Worm (Caenorhabditis elegans): ENCODE measurements around the gene T07A9.14.

Gene T07A9.14

DNA sequence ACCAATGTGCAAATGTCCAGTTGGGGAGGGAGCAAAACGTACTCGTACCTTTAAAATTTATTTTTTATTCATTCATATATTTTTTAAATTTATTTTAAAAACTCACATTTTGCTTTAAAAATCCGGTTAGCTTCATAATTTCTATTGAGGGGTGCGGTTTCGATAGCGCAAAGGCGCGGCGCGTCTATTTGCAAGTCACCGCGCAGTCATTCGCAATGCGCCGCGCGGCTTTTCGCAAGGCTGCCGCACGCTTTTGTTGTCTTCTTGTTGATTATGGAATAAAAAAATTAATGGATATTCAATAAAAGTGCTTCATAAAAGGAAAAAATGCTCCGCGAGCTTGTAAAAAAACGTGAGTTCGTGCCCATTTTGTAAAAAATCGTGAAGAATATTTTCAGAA is 3.8 kb downstream of the T07A9.14 start, which contains the start of the genes ears-2 and uncp-18:
TSS of gene ears-2 (minus strand) at position 190 of the 400 bp plus-strand sequence.
TSS of gene uncp-18 (plus strand) at position 282 of the 400 bp plus-strand sequence.
- TF ChIP-seq lin-39 (tag; optimal IDR thresholded peaks at IDR 0.05) (no peak), pha-4 (GFP tag; IDR thresholded peaks at IDR 0.05) (peak; percentile 90), pha-4 (tag; optimal IDR thresholded peaks at IDR 0.05) (no peak), dmd-9 (GFP tag; IDR thresholded peaks at IDR 0.05) (peak; percentile 87), ceh-44 (GFP tag; IDR thresholded peaks at IDR 0.05) (peak; percentile 89), aly-2 (tag; optimal IDR thresholded peaks at IDR 0.05) (peak; percentile 54), lsy-2 (tag; optimal IDR thresholded peaks at IDR 0.05) (peak; percentile 84 to 95), spr-3 (GFP tag; optimal IDR thresholded peaks at IDR 0.05) (peak; percentile 81), gei-8 (GFP tag; optimal IDR thresholded peaks at IDR 0.05) (peak; percentile 56), hlh-11 (tag; optimal IDR thresholded peaks at IDR 0.05) (peak; percentile 83), nhr-25 (tag; optimal IDR thresholded peaks at IDR 0.05; ENCODE audit: borderline replicate concordance, insufficient read depth) (peak; percentile 69), nhr-11 (tag; optimal IDR thresholded peaks at IDR 0.05) (no peak), tra-1 (GFP tag; IDR thresholded peaks at IDR 0.05) (peak; percentile 74; the same call in 1 of the 2 replicates), zip-2 (tag; optimal IDR thresholded peaks at IDR 0.05) (peak; percentile 38), unc-39 (tag; optimal IDR thresholded peaks at IDR 0.05) (no peak), mxl-3 (GFP tag; optimal IDR thresholded peaks at IDR 0.05) (peak; percentile 84), nhr-237 (tag; optimal IDR thresholded peaks at IDR 0.05) (no peak), arid-1 (GFP tag; conservative IDR thresholded peaks at IDR 0.05) (peak; percentile 96), skn-1 (tag; optimal IDR thresholded peaks at IDR 0.05) (no peak), lin-1 (GFP tag; IDR thresholded peaks at IDR 0.05) (peak; percentile 79), F49E8.2 (tag; optimal IDR thresholded peaks at IDR 0.05; ENCODE audit: borderline replicate concordance) (peak; percentile 55), egl-43 (GFP tag; IDR thresholded peaks at IDR 0.05) (peak; percentile 88), unc-130 (GFP tag; optimal IDR thresholded peaks at IDR 0.05) (peak; percentile 97), ztf-7 (tag; optimal IDR thresholded peaks at IDR 0.05) (peak; percentile 71), ceh-28 (tag; optimal IDR thresholded peaks at IDR 0.05) (no peak), F44E2.7 (GFP tag; IDR thresholded peaks at IDR 0.05) (peak; percentile 84; the same call in 1 of the 2 replicates), aha-1 (tag) (peak; percentile 96), zip-11 (GFP tag; IDR thresholded peaks at IDR 0.05) (no peak), pqm-1 (tag; optimal IDR thresholded peaks at IDR 0.05) (peak; percentile 54), dmd-6 (GFP tag; IDR thresholded peaks at IDR 0.05) (peak; percentile 71), lim-7 (GFP tag; IDR thresholded peaks at IDR 0.05) (peak; percentile 79), cey-2 (tag; optimal IDR thresholded peaks at IDR 0.05; ENCODE audit: borderline replicate concordance, insufficient read depth) (no peak), snpc-1.2 (GFP tag; IDR thresholded peaks at IDR 0.05) (peak; percentile 75), dmd-8 (GFP tag; IDR thresholded peaks at IDR 0.05) (no peak), nhr-42 (GFP tag; IDR thresholded peaks at IDR 0.05) (peak; percentile 79), zfp-2 (tag; optimal IDR thresholded peaks at IDR 0.05) (peak; percentile 76), php-3 (GFP tag; IDR thresholded peaks at IDR 0.05) (peak; percentile 71; the same call in 1 of the 2 replicates), R02D3.7 (tag; optimal IDR thresholded peaks at IDR 0.05) (peak; percentile 55), mdt-29 (GFP tag; IDR thresholded peaks at IDR 0.05) (peak; percentile 73), hmg-1.1 (GFP tag; IDR thresholded peaks at IDR 0.05) (peak; percentile 95), nhr-6 (tag; optimal IDR thresholded peaks at IDR 0.05) (peak; percentile 87), F26F4.8 (GFP tag; conservative IDR thresholded peaks at IDR 0.05) (no peak), ceh-32 (tag; optimal IDR thresholded peaks at IDR 0.05; ENCODE audit: poor library complexity) (peak; percentile 17), mep-1 (tag; optimal IDR thresholded peaks at IDR 0.05) (peak; percentile 98), madf-5 (GFP tag; IDR thresholded peaks at IDR 0.05) (no peak), mxl-2 (GFP tag; conservative IDR thresholded peaks at IDR 0.05) (no peak), hif-1 (tag; optimal IDR thresholded peaks at IDR 0.05) (peak; percentile 1 to 92), ama-1 (optimal IDR thresholded peaks at IDR 0.05) (peak; percentile 17), zfp-3 (GFP tag; conservative IDR thresholded peaks at IDR 0.05) (peak; percentile 45; the same call in 1 of the 2 replicates), daf-16 (GFP tag; optimal IDR thresholded peaks at IDR 0.05) (peak; percentile 43 to 89), daf-16 (tag; optimal IDR thresholded peaks at IDR 0.05) (peak; percentile 79), Y75B8A.6 (GFP tag; IDR thresholded peaks at IDR 0.05) (peak; percentile 81; the same call in 1 of the 2 replicates)
